Worm (Caenorhabditis elegans): ENCODE results near the gene drn-1.

drn-1 gene

DNA sequence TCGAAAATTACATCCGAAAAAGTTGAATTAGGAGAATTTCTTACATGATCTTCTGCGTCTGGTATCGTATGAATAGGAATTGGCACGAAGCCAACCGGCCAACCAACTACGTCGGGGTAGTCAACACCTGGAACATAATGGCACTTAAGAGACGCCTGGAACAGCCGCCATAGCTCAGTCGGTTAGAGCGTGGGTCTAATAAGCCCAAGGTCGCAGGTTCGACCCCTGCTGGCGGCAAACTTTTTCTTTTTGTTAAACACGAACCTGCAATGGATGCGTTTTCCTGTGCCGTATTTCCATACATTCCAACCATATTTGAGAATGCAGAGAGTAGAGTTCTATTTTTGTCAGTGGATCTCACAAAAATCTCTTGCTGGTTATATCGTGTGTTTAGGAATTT is 33.9 kb downstream of the drn-1 start (continued):
- TF ChIP-seq swsn-7 (tag; optimal IDR thresholded peaks at IDR 0.05): peak; percentile 20
- no peak for TF ChIP-seq vab-15 (tag; optimal IDR thresholded peaks at IDR 0.05)
- TF ChIP-seq lin-13 (GFP tag; optimal IDR thresholded peaks at IDR 0.05): no peak
- no peak for TF ChIP-seq mab-9 (GFP tag; IDR thresholded peaks at IDR 0.05)
- peak; percentile 45 for TF ChIP-seq snu-23 (GFP tag; optimal IDR thresholded peaks at IDR 0.05)
- no peak for TF ChIP-seq snpc-4 (tag; optimal IDR thresholded peaks at IDR 0.05)
- TF ChIP-seq fkh-8 (tag; optimal IDR thresholded peaks at IDR 0.05): no peak
- peak in 1 of 2 experiments; percentile 24 for TF ChIP-seq efl-1 (optimal IDR thresholded peaks at IDR 0.05)
- TF ChIP-seq efl-1 (GFP tag; optimal IDR thresholded peaks at IDR 0.05 in 1 of 2): peak; percentile 6 to 92
- no peak for TF ChIP-seq dsc-1 (tag; optimal IDR thresholded peaks at IDR 0.05)
- peak in 1 of 2 experiments; percentile 27 for TF ChIP-seq mdl-1 (tag; optimal IDR thresholded peaks at IDR 0.05)
- no peak for TF ChIP-seq ceh-63 (GFP tag; optimal IDR thresholded peaks at IDR 0.05)
- no peak for TF ChIP-seq lin-15B (tag; optimal IDR thresholded peaks at IDR 0.05)
- TF ChIP-seq hlh-4 (tag; optimal IDR thresholded peaks at IDR 0.05): no peak
- no peak for TF ChIP-seq pag-3 (tag; optimal IDR thresholded peaks at IDR 0.05; ENCODE audit: borderline replicate concordance, insufficient read depth)
- TF ChIP-seq unc-98 (GFP tag; IDR thresholded peaks at IDR 0.05): no peak
- TF ChIP-seq nhr-12 (tag; optimal IDR thresholded peaks at IDR 0.05): no peak
- TF ChIP-seq pax-3 (tag; optimal IDR thresholded peaks at IDR 0.05): no peak
- no peak for TF ChIP-seq unc-62 (GFP tag; optimal IDR thresholded peaks at IDR 0.05)
- TF ChIP-seq hpl-2 (GFP tag; optimal IDR thresholded peaks at IDR 0.05): no peak
- no peak for TF ChIP-seq sptf-1 (tag; optimal IDR thresholded peaks at IDR 0.05)
- no peak for TF ChIP-seq hlh-17 (GFP tag; optimal IDR thresholded peaks at IDR 0.05; ENCODE audit: borderline replicate concordance)
- TF ChIP-seq mef-2 (tag; optimal IDR thresholded peaks at IDR 0.05): no peak
- TF ChIP-seq unc-130 (tag; optimal IDR thresholded peaks at IDR 0.05): no peak
- no peak for TF ChIP-seq blmp-1 (tag; optimal IDR thresholded peaks at IDR 0.05)
- TF ChIP-seq jun-1 (tag; optimal IDR thresholded peaks at IDR 0.05): no peak
- no peak for TF ChIP-seq unc-30 (tag; optimal IDR thresholded peaks at IDR 0.05)
- TF ChIP-seq lin-35 (GFP tag; optimal IDR thresholded peaks at IDR 0.05): peak in 1 of 2 experiments; percentile 61
- no peak for TF ChIP-seq alr-1 (tag; optimal IDR thresholded peaks at IDR 0.05; ENCODE audit: borderline replicate concordance)
- no peak for TF ChIP-seq ama-1 (optimal IDR thresholded peaks at IDR 0.05)
- TF ChIP-seq elt-3 (tag; optimal IDR thresholded peaks at IDR 0.05): no peak
- peak in 1 of 3 experiments; percentile 18 for TF ChIP-seq dpl-1 (GFP tag; optimal IDR thresholded peaks at IDR 0.05)
- no peak for TF ChIP-seq ztf-4 (tag; optimal IDR thresholded peaks at IDR 0.05)
- no peak for TF ChIP-seq ceh-8 (GFP tag; optimal IDR thresholded peaks at IDR 0.05)

DNA sequence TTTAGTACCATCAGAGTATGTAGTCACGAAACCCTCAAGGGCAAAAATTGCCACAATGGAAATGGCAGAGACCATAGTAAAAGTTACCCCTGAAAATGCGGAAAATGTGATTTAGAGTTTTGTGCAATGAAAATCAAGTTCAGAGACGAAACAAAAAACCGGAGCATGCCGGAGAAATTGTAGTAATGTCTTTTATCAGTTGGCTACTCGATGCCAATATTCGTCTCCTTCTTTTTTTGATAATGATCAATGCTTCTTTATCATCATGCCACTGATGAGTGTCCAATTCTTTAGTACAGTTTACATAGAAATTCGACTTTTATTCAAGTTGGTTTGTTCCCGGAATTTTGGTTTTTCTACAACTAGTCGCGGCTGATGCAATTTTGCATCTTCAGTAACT is 35.9 kb downstream of the drn-1 start, which contains the start of gene pho-1:
pho-1 (minus strand) TSS at position 89 of the 400 bp plus-strand sequence.
- TF ChIP-seq nhr-11 (tag; optimal IDR thresholded peaks at IDR 0.05) (no peak), efl-1 (optimal IDR thresholded peaks at IDR 0.05) (no peak), efl-1 (GFP tag; optimal IDR thresholded peaks at IDR 0.05 in 1 of 2) (peak in 1 of 2 experiments; percentile 29), elt-2 (tag; optimal IDR thresholded peaks at IDR 0.05) (peak; percentile 62)

DNA sequence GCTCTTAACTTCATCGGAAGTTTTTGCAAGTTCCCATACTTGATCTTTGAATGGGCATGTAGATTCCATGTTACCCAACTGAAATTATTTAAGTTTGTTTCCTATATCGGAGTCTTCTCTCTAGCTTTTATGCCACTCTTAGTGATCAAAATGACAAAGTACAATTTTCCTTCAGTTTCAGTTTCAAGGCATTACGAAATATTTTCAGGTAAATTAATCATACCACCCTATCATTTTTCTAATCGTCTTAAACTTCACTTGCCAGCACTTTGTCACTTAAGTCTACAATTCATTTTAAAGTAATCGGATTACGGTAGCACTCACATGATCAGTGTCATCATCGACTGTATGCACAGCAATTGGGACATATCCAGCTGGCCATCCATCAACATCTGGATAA is 36.9 kb downstream of the drn-1 start:
- TF ChIP-seq elt-2 (tag; optimal IDR thresholded peaks at IDR 0.05): peak; percentile 87
- TF ChIP-seq vab-15 (tag; optimal IDR thresholded peaks at IDR 0.05): no peak
- TF ChIP-seq efl-1 (optimal IDR thresholded peaks at IDR 0.05): no peak
- TF ChIP-seq efl-1 (GFP tag; optimal IDR thresholded peaks at IDR 0.05 in 1 of 2): peak in 1 of 2 experiments; percentile 39
- no peak for TF ChIP-seq mab-9 (GFP tag; IDR thresholded peaks at IDR 0.05)
- TF ChIP-seq Y116A8C.19 (tag; optimal IDR thresholded peaks at IDR 0.05; ENCODE audit: borderline replicate concordance): no peak
- TF ChIP-seq F16B12.6 (tag; optimal IDR thresholded peaks at IDR 0.05): no peak
- peak in 1 of 2 experiments; percentile 24 for TF ChIP-seq lin-35 (GFP tag; optimal IDR thresholded peaks at IDR 0.05)

Measured in whole organism, L1 larva.